Worm (Caenorhabditis elegans): ENCODE results near the gene F59E11.7.

Gene F59E11.7

DNA sequence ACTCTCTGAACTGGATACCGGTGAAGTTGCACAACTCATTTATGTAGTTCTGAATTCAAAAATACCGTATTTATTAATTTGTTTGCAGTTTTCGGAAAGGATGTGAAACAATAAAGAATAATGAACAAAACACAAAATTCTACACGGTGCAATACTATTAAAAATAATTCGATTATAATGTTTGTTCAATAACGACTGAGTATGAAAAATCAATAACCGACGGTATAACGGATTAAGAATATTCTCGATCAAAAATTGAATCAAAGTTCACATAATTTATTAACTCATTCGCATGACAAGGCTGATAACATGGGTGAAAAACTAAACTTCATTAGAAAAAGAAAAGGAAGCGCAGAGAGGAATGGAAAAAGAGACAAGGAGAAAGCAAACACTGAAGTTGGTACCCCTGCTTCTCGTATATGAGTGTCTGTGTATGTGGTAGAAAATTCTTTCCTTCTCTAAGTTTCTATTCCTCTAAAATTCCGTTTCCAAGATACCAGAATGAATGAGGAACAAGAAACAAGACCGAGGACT lies 15.1 kb upstream of the F59E11.7 start, which contains the start of gene nhr-143:
nhr-143 (minus strand) TSS at position 51 of the 534 bp plus-strand sequence.
- TF ChIP-seq elt-2 (tag; optimal IDR thresholded peaks at IDR 0.05) = no peak
- no peak for TF ChIP-seq ceh-18 (tag; optimal IDR thresholded peaks at IDR 0.05)
- no peak for TF ChIP-seq K09A11.1 (tag; optimal IDR thresholded peaks at IDR 0.05; ENCODE audit: insufficient read depth)

DNA sequence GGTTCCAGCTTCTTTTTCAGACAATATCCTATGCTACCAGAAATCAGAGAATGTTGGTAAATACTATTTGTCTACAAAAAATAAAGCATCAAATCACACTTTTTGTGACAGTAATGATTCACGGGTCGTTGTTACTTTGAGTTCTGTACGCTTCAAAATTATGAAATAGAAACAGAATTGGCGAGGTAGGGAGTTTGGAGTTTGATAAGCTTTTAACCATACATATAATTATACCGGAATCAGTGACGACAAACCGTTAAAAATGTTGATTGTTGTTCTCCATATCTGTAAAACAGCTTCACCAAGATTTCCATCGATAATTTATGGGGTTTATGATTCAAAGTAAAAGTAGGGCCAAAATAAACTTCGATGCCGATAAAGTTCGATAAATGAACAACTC lies 12.1 kb upstream of the F59E11.7 start:
- TF ChIP-seq pha-4 (tag; optimal IDR thresholded peaks at IDR 0.05) (no peak), elt-4 (tag; optimal IDR thresholded peaks at IDR 0.05) (no peak), ceh-45 (GFP tag; IDR thresholded peaks at IDR 0.05) (no peak), nhr-232 (tag; optimal IDR thresholded peaks at IDR 0.05) (no peak), syd-9 (tag; optimal IDR thresholded peaks at IDR 0.05) (no peak), ztf-16 (tag; optimal IDR thresholded peaks at IDR 0.05) (no peak), rnt-1 (tag; optimal IDR thresholded peaks at IDR 0.05) (no peak), che-1 (tag; optimal IDR thresholded peaks at IDR 0.05) (no peak), ceh-6 (GFP tag; optimal IDR thresholded peaks at IDR 0.05) (no peak)

DNA sequence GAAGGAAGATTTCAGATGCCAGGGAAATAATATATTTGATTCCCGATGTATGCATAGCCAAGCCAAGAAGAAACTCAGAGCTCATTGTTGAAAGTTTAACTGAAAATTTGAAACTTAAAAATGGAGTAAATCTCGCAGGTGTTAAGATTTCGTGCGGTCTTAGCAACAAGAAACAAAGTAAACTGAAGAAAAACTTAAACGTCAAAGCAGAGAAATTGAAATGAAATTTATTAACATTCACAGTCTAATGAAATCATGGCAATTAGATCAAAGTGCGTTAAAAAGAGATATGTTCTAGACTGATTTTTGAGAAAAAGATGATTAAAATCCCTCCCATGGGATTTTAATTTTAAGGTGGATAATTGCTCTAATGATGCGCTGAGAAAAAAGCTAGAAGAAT lies 9.2 kb upstream of the F59E11.7 start, which contains the start of gene str-84:
str-84 (minus strand) TSS at position 101 of the 400 bp plus-strand sequence.
- no peak for TF ChIP-seq unc-42 (tag; optimal IDR thresholded peaks at IDR 0.05)
- no peak for TF ChIP-seq pha-4 (tag; optimal IDR thresholded peaks at IDR 0.05)
- TF ChIP-seq ceh-2 (tag; optimal IDR thresholded peaks at IDR 0.05) = no peak
- TF ChIP-seq hlh-8 (tag; optimal IDR thresholded peaks at IDR 0.05) = no peak
- no peak for TF ChIP-seq che-1 (tag; optimal IDR thresholded peaks at IDR 0.05)
- no peak for TF ChIP-seq hlh-6 (tag; optimal IDR thresholded peaks at IDR 0.05)
- no peak for TF ChIP-seq ceh-30 (tag; optimal IDR thresholded peaks at IDR 0.05)

DNA sequence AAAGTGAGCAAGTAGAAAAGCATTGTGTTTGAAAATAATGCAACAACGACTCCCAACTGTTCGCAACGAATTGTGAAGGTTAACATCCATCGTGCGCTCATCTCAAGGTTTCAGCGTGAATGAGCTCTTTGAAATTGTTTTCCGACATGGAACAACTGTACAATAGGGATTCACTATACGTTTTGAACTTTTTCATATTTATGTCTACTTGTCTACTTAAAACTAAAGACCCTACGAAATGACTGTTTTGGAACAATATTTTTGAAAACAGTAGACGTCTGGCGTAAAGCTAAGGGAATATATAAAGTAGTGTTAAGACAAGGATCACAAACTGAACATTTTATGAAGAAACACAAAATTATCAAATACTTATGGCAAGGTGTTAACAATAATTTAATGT lies 6.4 kb upstream of the F59E11.7 start, which contains the start of gene str-86:
str-86 (minus strand) TSS at position 101 of the 400 bp plus-strand sequence.
- TF ChIP-seq ceh-31 (tag; optimal IDR thresholded peaks at IDR 0.05) (no peak), hlh-15 (tag; optimal IDR thresholded peaks at IDR 0.05) (no peak), nhr-232 (tag; optimal IDR thresholded peaks at IDR 0.05) (no peak)

DNA sequence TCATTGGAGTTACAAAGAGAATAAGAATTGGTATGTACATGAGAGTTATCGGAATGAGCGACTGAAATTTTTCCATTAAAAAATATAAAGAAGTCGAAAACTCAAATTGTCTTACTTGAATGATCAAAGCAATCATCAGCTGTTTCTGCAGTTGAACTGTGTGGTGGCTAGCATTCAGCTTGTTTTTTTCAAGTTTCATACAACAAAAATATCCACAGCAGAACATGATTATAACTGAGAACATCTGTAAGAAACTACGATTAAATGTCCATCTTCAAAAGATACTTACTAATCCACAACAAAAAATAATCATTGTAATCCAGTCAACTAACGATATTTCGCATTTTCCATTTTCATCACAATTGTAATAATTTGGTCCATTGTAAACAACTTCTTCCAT lies 5.3 kb upstream of the F59E11.7 start:
- TF ChIP-seq T23F11.4 (GFP tag; optimal IDR thresholded peaks at IDR 0.05) (no peak), pha-4 (tag; optimal IDR thresholded peaks at IDR 0.05) (no peak), ceh-31 (tag; optimal IDR thresholded peaks at IDR 0.05) (no peak), nhr-11 (tag; optimal IDR thresholded peaks at IDR 0.05) (no peak)

DNA sequence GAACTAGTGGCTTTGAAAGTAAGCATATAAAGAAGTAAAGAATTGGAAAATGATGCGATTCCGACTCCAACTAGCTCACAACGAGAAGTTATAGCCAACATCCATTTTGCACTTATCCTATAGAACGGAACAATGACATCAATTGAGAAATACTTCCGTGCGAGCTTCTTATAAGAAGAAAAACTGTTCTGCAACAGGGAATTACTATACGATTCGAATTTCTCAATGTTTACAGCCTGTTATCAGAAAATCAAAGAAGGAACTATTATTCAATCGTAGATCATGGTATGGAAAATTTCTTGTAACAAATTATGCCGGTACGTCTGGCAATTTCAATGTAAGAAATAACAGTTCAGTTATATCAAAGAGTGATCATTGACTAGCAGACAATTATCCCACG lies 4.3 kb upstream of the F59E11.7 start, which contains the start of gene str-85:
str-85 (minus strand) TSS at position 101 of the 400 bp plus-strand sequence.
- no peak for TF ChIP-seq elt-2 (tag; optimal IDR thresholded peaks at IDR 0.05)
- no peak for TF ChIP-seq ceh-30 (tag; optimal IDR thresholded peaks at IDR 0.05)
- no peak for TF ChIP-seq unc-3 (GFP tag; conservative IDR thresholded peaks at IDR 0.05)
- TF ChIP-seq unc-3 (tag; optimal IDR thresholded peaks at IDR 0.05) = no peak
- TF ChIP-seq rnt-1 (tag; optimal IDR thresholded peaks at IDR 0.05) = no peak
- TF ChIP-seq pax-1 (tag; optimal IDR thresholded peaks at IDR 0.05) = no peak
- TF ChIP-seq pha-2 (tag; optimal IDR thresholded peaks at IDR 0.05) = no peak
- TF ChIP-seq syd-9 (tag; optimal IDR thresholded peaks at IDR 0.05) = no peak
- no peak for TF ChIP-seq ref-2 (tag; optimal IDR thresholded peaks at IDR 0.05)
- no peak for TF ChIP-seq ceh-22 (tag; optimal IDR thresholded peaks at IDR 0.05)
- TF ChIP-seq hlh-15 (tag; optimal IDR thresholded peaks at IDR 0.05) = no peak
- TF ChIP-seq ceh-2 (tag; optimal IDR thresholded peaks at IDR 0.05) = no peak
- no peak for TF ChIP-seq ahr-1 (tag; optimal IDR thresholded peaks at IDR 0.05)
- TF ChIP-seq pag-3 (tag; optimal IDR thresholded peaks at IDR 0.05; ENCODE audit: borderline replicate concordance) = no peak
- TF ChIP-seq ceh-48 (tag; optimal IDR thresholded peaks at IDR 0.05) = no peak
- TF ChIP-seq ttx-3 (tag; optimal IDR thresholded peaks at IDR 0.05) = no peak
